Worm (Caenorhabditis elegans) whole organism, late embryonic: Measurements from ENCODE around the gene tag-131.

Source experiments
- K09A11.1 ChIP-seq: sonication (generic microtip); optimal IDR thresholded peaks from 2 replicates; lab custom pipeline; 2017; ENCODE audit warnings: antibody characterized with exemption, mild to moderate bottlenecking, missing genetic modification characterization, missing compliant biosample characterization; ENCODE audit not compliant: insufficient read depth
- ceh-14 ChIP-seq: sonication (generic microtip); optimal IDR thresholded peaks from 2 replicates; lab custom pipeline; 2016; ENCODE audit warnings: missing genotype, missing genetic modification characterization, missing compliant biosample characterization
- ceh-18 ChIP-seq: sonication (generic microtip); optimal IDR thresholded peaks from 2 replicates; lab custom pipeline; 2016; ENCODE audit warnings: missing genetic modification characterization, missing compliant biosample characterization
- ceh-19 ChIP-seq: fragments of 200-800 bp; sonication (Bioruptor generic); optimal IDR thresholded peaks from 2 replicates; lab custom pipeline; 2018; ENCODE audit warnings: mild to moderate bottlenecking, missing genetic modification characterization, missing compliant biosample characterization
- ceh-45 ChIP-seq: fragments of 200-800 bp; sonication (Bioruptor generic); IDR thresholded peaks from 2 replicates; pipeline ENCODE4 v1.3.6; 2022; ENCODE audit warnings: missing genetic modification reagents, missing genetic modification characterization, missing compliant biosample characterization
- ceh-6 ChIP-seq: fragments of 200-800 bp; sonication (Bioruptor generic); optimal IDR thresholded peaks from 2 replicates; lab custom pipeline; 2018; ENCODE audit warnings: mild to moderate bottlenecking, missing genetic modification characterization, missing compliant biosample characterization
- che-1 ChIP-seq: sonication (generic microtip); optimal IDR thresholded peaks from 2 replicates; lab custom pipeline; 2016; ENCODE audit warnings: mild to moderate bottlenecking, missing genetic modification characterization, missing compliant biosample characterization
- dmd-4 ChIP-seq: sonication (generic microtip); optimal IDR thresholded peaks from 2 replicates; lab custom pipeline; 2016; ENCODE audit warnings: borderline replicate concordance, missing genetic modification characterization, missing compliant biosample characterization
- dve-1 ChIP-seq: sonication (generic microtip); optimal IDR thresholded peaks from 2 replicates; lab custom pipeline; 2017; ENCODE audit warnings: antibody characterized with exemption, mild to moderate bottlenecking, missing genetic modification characterization, missing compliant biosample characterization
- elt-4 ChIP-seq: sonication (generic microtip); optimal IDR thresholded peaks from 2 replicates; lab custom pipeline; 2016; ENCODE audit warnings: missing genetic modification characterization, missing compliant biosample characterization
- fkh-10 ChIP-seq: fragments of 150-350 bp; optimal IDR thresholded peaks from 2 replicates; lab custom pipeline; 2014; ENCODE audit warnings: missing biosample characterization, missing genetic modification reagents, missing genetic modification characterization
- gmeb-2 ChIP-seq: sonication (generic microtip); optimal IDR thresholded peaks from 2 replicates; lab custom pipeline; 2016; ENCODE audit warnings: missing genetic modification characterization, inconsistent platforms, missing compliant biosample characterization
- hlh-30 ChIP-seq: sonication (generic microtip); optimal IDR thresholded peaks from 2 replicates; lab custom pipeline; 2017; ENCODE audit warnings: antibody characterized with exemption, missing genetic modification characterization, missing compliant biosample characterization; ENCODE audit not compliant: insufficient read depth
- hlh-6 ChIP-seq: sonication (generic microtip); optimal IDR thresholded peaks from 2 replicates; lab custom pipeline; 2016; ENCODE audit warnings: missing genotype, missing genetic modification characterization, missing compliant biosample characterization
- hlh-8 ChIP-seq: sonication (generic microtip); optimal IDR thresholded peaks from 2 replicates; lab custom pipeline; 2016; ENCODE audit warnings: missing genotype, missing genetic modification characterization, missing compliant biosample characterization
- lim-6 ChIP-seq: sonication (generic microtip); optimal IDR thresholded peaks from 2 replicates; lab custom pipeline; 2016; ENCODE audit warnings: missing genetic modification characterization, missing compliant biosample characterization
- nfya-1 ChIP-seq: sonication (generic microtip); optimal IDR thresholded peaks from 2 replicates; lab custom pipeline; 2017; ENCODE audit warnings: missing genetic modification characterization, mild to moderate bottlenecking, missing compliant biosample characterization, antibody characterized with exemption, moderate library complexity
- odd-2 ChIP-seq: sonication (generic microtip); optimal IDR thresholded peaks from 2 replicates; lab custom pipeline; 2017; ENCODE audit warnings: antibody characterized with exemption, mild to moderate bottlenecking, missing genetic modification characterization, missing compliant biosample characterization
- pat-9 ChIP-seq: fragments of 200-800 bp; sonication (Bioruptor generic); optimal IDR thresholded peaks from 2 replicates; lab custom pipeline; 2018; ENCODE audit warnings: mild to moderate bottlenecking, missing genetic modification characterization, moderate library complexity, missing compliant biosample characterization
- pqm-1 ChIP-seq: sonication (generic microtip); optimal IDR thresholded peaks from 2 replicates; lab custom pipeline; 2016; ENCODE audit warnings: missing genetic modification characterization, missing compliant biosample characterization
- sox-2 ChIP-seq: fragments of 200-800 bp; sonication (Bioruptor generic); IDR thresholded peaks from 2 replicates; pipeline ENCODE4 v1.3.6; 2022; ENCODE audit warnings: missing genetic modification reagents, missing genetic modification characterization, missing compliant biosample characterization
- sox-4 ChIP-seq: sonication (generic microtip); optimal IDR thresholded peaks from 2 replicates; lab custom pipeline; 2017; ENCODE audit warnings: mild to moderate bottlenecking, missing genetic modification characterization, inconsistent platforms, missing compliant biosample characterization
- syd-9 ChIP-seq: sonication (generic microtip); optimal IDR thresholded peaks from 2 replicates; lab custom pipeline; 2016; ENCODE audit warnings: mild to moderate bottlenecking, missing genetic modification characterization, moderate library complexity, missing compliant biosample characterization
- tbx-7 ChIP-seq: sonication (generic microtip); optimal IDR thresholded peaks from 2 replicates; lab custom pipeline; 2016; ENCODE audit warnings: missing genotype, missing genetic modification characterization, missing compliant biosample characterization
- unc-42 ChIP-seq: sonication (generic microtip); optimal IDR thresholded peaks from 2 replicates; lab custom pipeline; 2016; ENCODE audit warnings: missing genotype, missing genetic modification characterization, missing compliant biosample characterization
- unc-55 ChIP-seq: sonication (generic microtip); optimal IDR thresholded peaks from 2 replicates; lab custom pipeline; 2017; ENCODE audit warnings: missing biosample characterization, missing genetic modification reagents, missing genetic modification characterization

tag-131 gene

ce11 chrIII:4314502-4314901 lies 3.0 kb upstream of the tag-131 start:
- TF ChIP-seq che-1 (tag; lab: Kevin White, UChicago), result no peak

ce11 chrIII:4320113-4320512 lies 2.6 kb downstream of the tag-131 start, which contains the start of gene H38K22.6:
Gene H38K22.6 (plus strand): TSS chrIII:4320413.
- TF ChIP-seq fkh-10 (no peak), sox-4 (tag; lab: Kevin White, UChicago) (no peak), hlh-30 (tag; lab: Kevin White, UChicago) (no peak), pqm-1 (no peak), lim-6 (tag; lab: Kevin White, UChicago) (no peak), hlh-8 (tag; lab: Kevin White, UChicago) (no peak)

ce11 chrIII:4321399-4321798 lies 3.9 kb downstream of the tag-131 start, which contains the start of gene H38K22.7:
Gene H38K22.7 (plus strand): TSS chrIII:4321699.
- no peak for TF ChIP-seq ceh-45 (GFP tag; lab: Robert Waterston, UW)
- TF ChIP-seq pqm-1, result no peak
- TF ChIP-seq syd-9 (tag; lab: Kevin White, UChicago), result no peak
- no peak for TF ChIP-seq hlh-6 (tag; lab: Kevin White, UChicago)
- TF ChIP-seq dve-1 (tag; lab: Kevin White, UChicago), result no peak
- no peak for TF ChIP-seq sox-2
- no peak for TF ChIP-seq ceh-6 (GFP tag; lab: Kevin White, UChicago)

ce11 chrIII:4323120-4323519 lies 5.6 kb downstream of the tag-131 start:
- TF ChIP-seq unc-42 (tag; lab: Kevin White, UChicago) (peak; percentile 21), ceh-18 (tag; lab: Kevin White, UChicago) (peak; percentile 22), ceh-14 (tag; lab: Kevin White, UChicago) (peak; percentile 12), che-1 (tag; lab: Kevin White, UChicago) (no peak), dmd-4 (tag; lab: Kevin White, UChicago) (no peak), nfya-1 (tag; lab: Kevin White, UChicago) (peak; percentile 8)

- TF ChIP-seq dve-1 (tag; lab: Kevin White, UChicago) (no peak), pat-9 (no peak), unc-55 (no peak), che-1 (tag; lab: Kevin White, UChicago) (no peak), tbx-7 (tag; lab: Kevin White, UChicago) (no peak), odd-2 (tag; lab: Kevin White, UChicago) (no peak)
Observed at ce11 chrIII:4323859-4324258, 6.4 kb downstream of the tag-131 start, which contains the start of gene H38K22.9. Gene H38K22.9 (plus strand): TSS chrIII:4324159.

ce11 chrIII:4328208-4328987 lies 10.9 kb downstream of the tag-131 start:
- TF ChIP-seq nfya-1 (tag; lab: Kevin White, UChicago), result peak; percentile 83
- TF ChIP-seq hlh-6 (tag; lab: Kevin White, UChicago), result no peak
- TF ChIP-seq, all 69 proteins: peak for 1

- TF ChIP-seq fkh-10 (no peak), gmeb-2 (tag; lab: Kevin White, UChicago) (no peak), sox-4 (tag; lab: Kevin White, UChicago) (no peak), K09A11.1 (tag; lab: Kevin White, UChicago) (no peak), ceh-19 (GFP tag; lab: Kevin White, UChicago) (no peak), elt-4 (tag; lab: Kevin White, UChicago) (no peak)
- TF ChIP-seq, all 69 proteins: peak for 0
Observed at ce11 chrIII:4330984-4331383, 13.5 kb downstream of the tag-131 start, which contains the start of gene gly-6. Gene gly-6 (minus strand): TSS chrIII:4331228.
